Worm (Caenorhabditis elegans) whole organism, L2 larva: Measurements from ENCODE around the gene rocf-1.

Experiments used
- C34F6.9 ChIP-seq: fragments of 150-350 bp; optimal IDR thresholded peaks from 2 replicates; lab custom pipeline; 2014; ENCODE audit warnings: missing biosample characterization, missing genetic modification characterization
- ama-1 ChIP-seq: fragments of 150-350 bp; optimal IDR thresholded peaks from 2 replicates; lab custom pipeline; 2018; ENCODE audit warnings: inconsistent platforms
- blmp-1 ChIP-seq: sonication (generic microtip); optimal IDR thresholded peaks from 2 replicates; lab custom pipeline; 2017; ENCODE audit warnings: missing genetic modification characterization, mild to moderate bottlenecking, missing compliant biosample characterization, antibody characterized with exemption, moderate library complexity; ENCODE audit not compliant: insufficient read depth
- skn-1 ChIP-seq: sonication (generic microtip); optimal IDR thresholded peaks from 2 replicates; lab custom pipeline; 2017; ENCODE audit warnings: missing biosample characterization, missing genetic modification characterization

- TF ChIP-seq blmp-1 (tag; lab: Kevin White, UChicago), result no peak
- no peak for TF ChIP-seq skn-1 (tag; lab: Kevin White, UChicago)
- TF ChIP-seq C34F6.9, result no peak
- TF ChIP-seq ama-1 (lab: Kevin White, UChicago), result no peak
Observed at ce11 chrV:15451421-15451820, 12.9 kb downstream of the rocf-1 start, which contains the start of gene srw-33.
